Fruit fly (Drosophila melanogaster) whole organism, embryonic: ENCODE measurements around the gene Dh31.

Source experiments
- Ada2b ChIP-seq: fragments of 200-800 bp; sonication (Bioruptor generic); IDR thresholded peaks from 2 replicates; pipeline ENCODE4 v1.3.6; 2022; ENCODE audit warnings: missing biosample characterization, missing genetic modification characterization
- Awh ChIP-seq: fragments of 200-800 bp; sonication (Bioruptor generic); IDR thresholded peaks from 2 replicates; pipeline ENCODE4, ENCODE4 v1.3.6; 2022; ENCODE audit warnings: missing biosample characterization, missing genetic modification characterization
- CG1024 ChIP-seq: fragments of 200-800 bp; sonication (Bioruptor generic); IDR thresholded peaks from 2 replicates; pipeline ENCODE4 v1.3.6; 2022; ENCODE audit warnings: missing biosample characterization, missing genetic modification characterization
- CG11247 ChIP-seq: fragments of 200-800 bp; sonication (Bioruptor generic); IDR thresholded peaks from 2 replicates; pipeline ENCODE4 v1.3.6; 2022; ENCODE audit warnings: missing biosample characterization, missing genetic modification characterization
- CG12104 ChIP-seq: fragments of 200-800 bp; sonication (Bioruptor generic); optimal IDR thresholded peaks from 3 replicates; lab custom pipeline; 2016; ENCODE audit warnings: missing biosample characterization, missing genetic modification characterization
- CG12219 ChIP-seq: fragments of 200-800 bp; sonication (Bioruptor generic); optimal IDR thresholded peaks from 3 replicates; lab custom pipeline; 2018; ENCODE audit warnings: missing biosample characterization, mild to moderate bottlenecking, missing genetic modification characterization
- CG14441 ChIP-seq: fragments of 200-800 bp; sonication (Bioruptor generic); IDR thresholded peaks from 2 replicates; pipeline ENCODE4 v1.3.6; 2022; ENCODE audit warnings: missing biosample characterization, missing genetic modification characterization
- CG14965 ChIP-seq: fragments of 200-800 bp; sonication (Bioruptor generic); optimal IDR thresholded peaks from 2 replicates; lab custom pipeline; 2016; ENCODE audit warnings: missing biosample characterization, missing genetic modification characterization, borderline replicate concordance
- CG1529 ChIP-seq: fragments of 200-800 bp; sonication (Bioruptor generic); optimal IDR thresholded peaks from 3 replicates; lab custom pipeline; 2018; ENCODE audit warnings: missing biosample characterization, missing genetic modification characterization
- CG1603 ChIP-seq: fragments of 200-800 bp; sonication (Bioruptor generic); optimal IDR thresholded peaks from 2 replicates; lab custom pipeline; 2019; ENCODE audit warnings: missing biosample characterization, mild to moderate bottlenecking, missing genetic modification characterization, moderate library complexity
- CG17359 ChIP-seq: fragments of 200-800 bp; sonication (Bioruptor generic); optimal IDR thresholded peaks from 3 replicates; lab custom pipeline; 2018; ENCODE audit warnings: missing biosample characterization, mild to moderate bottlenecking, missing genetic modification characterization, moderate library complexity
- CG17802 ChIP-seq: fragments of 200-800 bp; sonication (Bioruptor generic); optimal IDR thresholded peaks from 2 replicates; lab custom pipeline; 2018; ENCODE audit warnings: missing biosample characterization, mild to moderate bottlenecking, missing genetic modification characterization, moderate library complexity
- CG31441 ChIP-seq: fragments of 200-800 bp; sonication (Bioruptor generic); IDR thresholded peaks from 2 replicates; pipeline ENCODE4 v1.3.6; 2022; ENCODE audit warnings: missing biosample characterization, missing genetic modification characterization
- CG34422 ChIP-seq: fragments of 200-800 bp; sonication (Bioruptor generic); IDR thresholded peaks from 3 replicates; pipeline ENCODE4 v1.3.6; 2022; ENCODE audit warnings: missing biosample characterization, missing genetic modification characterization
- CG6689 ChIP-seq: fragments of 200-800 bp; sonication (Bioruptor generic); IDR thresholded peaks from 2 replicates; pipeline ENCODE4 v1.3.6; 2022; ENCODE audit warnings: missing biosample characterization, missing genetic modification characterization
- CG6813 ChIP-seq: fragments of 200-800 bp; sonication (Bioruptor generic); optimal IDR thresholded peaks from 2 replicates; lab custom pipeline; 2017; ENCODE audit warnings: missing biosample characterization, missing genetic modification characterization, mild to moderate bottlenecking, moderate library complexity, missing genetic modification reagents
- CG8281 ChIP-seq: fragments of 200-800 bp; sonication (Bioruptor generic); optimal IDR thresholded peaks from 2 replicates; lab custom pipeline; 2018; ENCODE audit warnings: missing biosample characterization, mild to moderate bottlenecking, missing genetic modification characterization, moderate library complexity
- CG8359 ChIP-seq: fragments of 200-800 bp; sonication (Bioruptor generic); optimal IDR thresholded peaks from 2 replicates; lab custom pipeline; 2017; ENCODE audit warnings: missing biosample characterization, mild to moderate bottlenecking, missing genetic modification characterization, borderline replicate concordance
- CG9609 ChIP-seq: fragments of 200-800 bp; sonication (Bioruptor generic); optimal IDR thresholded peaks from 3 replicates; lab custom pipeline; 2016; ENCODE audit warnings: missing biosample characterization, missing genetic modification characterization
- CG9932 ChIP-seq: fragments of 200-800 bp; sonication (Bioruptor generic); IDR thresholded peaks from 2 replicates; pipeline ENCODE4 v1.3.6; 2022; ENCODE audit warnings: missing biosample characterization, missing genetic modification characterization
- CTCF ChIP-seq: fragments of 200-800 bp; sonication (Bioruptor generic); optimal IDR thresholded peaks from 2 replicates; lab custom pipeline; 2017; ENCODE audit warnings: missing biosample characterization, mild to moderate bottlenecking, missing genetic modification characterization, moderate library complexity
- CkIIα-i1 ChIP-seq: fragments of 200-800 bp; sonication (Bioruptor generic); IDR thresholded peaks from 2 replicates; pipeline ENCODE4 v1.3.6; 2022; ENCODE audit warnings: missing biosample characterization, missing genetic modification characterization
- D ChIP-seq, 2 experiments: fragments of 200-800 bp in 1 of 2; fragments of >200 bp in 1 of 2; sonication (Bioruptor generic) in 1 of 2; optimal IDR thresholded peaks; 2 replicates in 1 of 2; 3 replicates in 1 of 2; lab custom pipeline; 2017; ENCODE audit warnings: mild to moderate bottlenecking in 1 of 2, missing biosample characterization in 1 of 2, missing genetic modification characterization in 1 of 2, missing genetic modification reagents in 1 of 2
- Deaf1 ChIP-seq: fragments of 200-800 bp; optimal IDR thresholded peaks from 3 replicates; lab custom pipeline; 2019; ENCODE audit warnings: missing biosample characterization, mild to moderate bottlenecking, missing genetic modification characterization, moderate library complexity
- E2f1 ChIP-seq: fragments of 200-800 bp; sonication (Bioruptor generic); IDR thresholded peaks from 2 replicates; pipeline ENCODE4 v1.3.6; 2022; ENCODE audit warnings: missing biosample characterization, missing genetic modification characterization
- GATAe ChIP-seq: fragments of 200-800 bp; sonication (Bioruptor generic); conservative IDR thresholded peaks from 2 replicates; pipeline ENCODE4 v1.3.6; 2022; ENCODE audit warnings: missing biosample characterization, missing genetic modification characterization
- HLH4C ChIP-seq: fragments of 200-800 bp; sonication (Bioruptor generic); IDR thresholded peaks from 3 replicates; pipeline ENCODE4 v1.3.6; 2022; ENCODE audit warnings: missing biosample characterization, missing genetic modification characterization; ENCODE audit not compliant: partially characterized antibody
- Hmr ChIP-seq: fragments of 200-800 bp; sonication (Bioruptor generic); optimal IDR thresholded peaks from 3 replicates; lab custom pipeline; 2017; ENCODE audit warnings: mild to moderate bottlenecking, missing biosample characterization, missing genetic modification reagents, missing genetic modification characterization
- Hr78 ChIP-seq, 2 experiments: fragments of 200-800 bp in 1 of 2; fragments of >200 bp in 1 of 2; sonication (Bioruptor generic) in 1 of 2; optimal IDR thresholded peaks; 2 replicates each; lab custom pipeline; 2017 to 2019; ENCODE audit warnings: missing biosample characterization in 2 of 2, missing genetic modification characterization in 2 of 2, mild to moderate bottlenecking in 1 of 2, moderate library complexity in 1 of 2
- Neu2 ChIP-seq: fragments of 200-800 bp; sonication (Bioruptor generic); optimal IDR thresholded peaks from 3 replicates; lab custom pipeline; 2016; ENCODE audit warnings: missing biosample characterization, missing genetic modification characterization, borderline replicate concordance
- YL-1 ChIP-seq: fragments of 200-800 bp; sonication (Bioruptor generic); optimal IDR thresholded peaks from 3 replicates; lab custom pipeline; 2017; ENCODE audit warnings: missing biosample characterization, mild to moderate bottlenecking, missing genetic modification characterization
- ase ChIP-seq: fragments of 200-800 bp; sonication (Bioruptor generic); IDR thresholded peaks from 3 replicates; pipeline ENCODE4 v1.3.6; 2022; ENCODE audit warnings: missing biosample characterization, missing genetic modification characterization
- chif ChIP-seq, 2 experiments: fragments of 200-800 bp; sonication (Bioruptor generic); optimal IDR thresholded peaks; 3 replicates each; lab custom pipeline; 2016; ENCODE audit warnings: missing biosample characterization in 2 of 2, missing genetic modification characterization in 2 of 2
- dpn ChIP-seq, 2 experiments: fragments of 200-800 bp; sonication (Bioruptor generic); optimal IDR thresholded peaks; 3 replicates each; lab custom pipeline; 2016; ENCODE audit warnings: missing biosample characterization in 2 of 2, missing genetic modification characterization in 2 of 2
- emc ChIP-seq: fragments of 200-800 bp; sonication (Bioruptor generic); optimal IDR thresholded peaks from 2 replicates; lab custom pipeline; 2016; ENCODE audit warnings: missing biosample characterization, missing genetic modification characterization
- en ChIP-seq: fragments of 200-800 bp; sonication (Bioruptor generic); optimal IDR thresholded peaks from 2 replicates; lab custom pipeline; 2016; ENCODE audit warnings: missing biosample characterization, missing genetic modification characterization
- fd3F ChIP-seq: fragments of 200-800 bp; sonication (Bioruptor generic); optimal IDR thresholded peaks from 2 replicates; lab custom pipeline; 2018; ENCODE audit warnings: missing biosample characterization, mild to moderate bottlenecking, missing genetic modification characterization, moderate library complexity
- hkb ChIP-seq, 2 experiments: fragments of 200-800 bp in 1 of 2; fragments of >200 bp in 1 of 2; sonication (Bioruptor generic) in 1 of 2; IDR thresholded peaks in 1 of 2; optimal IDR thresholded peaks in 1 of 2; 2 replicates each; pipeline versions ENCODE4 v1.3.6 to Lab custom; 2017 to 2022; ENCODE audit warnings: missing biosample characterization in 1 of 2, missing genetic modification characterization in 1 of 2
- jing ChIP-seq: fragments of 200-800 bp; sonication (Bioruptor generic); optimal IDR thresholded peaks from 2 replicates; lab custom pipeline; 2018; ENCODE audit warnings: missing biosample characterization, mild to moderate bottlenecking, missing genetic modification characterization
- jumu ChIP-seq: fragments of 200-800 bp; sonication (Bioruptor generic); optimal IDR thresholded peaks from 3 replicates; lab custom pipeline; 2016; ENCODE audit warnings: missing biosample characterization, missing genetic modification characterization
- luna ChIP-seq: fragments of 200-800 bp; sonication (Bioruptor generic); optimal IDR thresholded peaks from 2 replicates; lab custom pipeline; 2016; ENCODE audit warnings: missing biosample characterization, missing genetic modification characterization
- nerfin-1 ChIP-seq: fragments of 200-800 bp; sonication (Bioruptor generic); optimal IDR thresholded peaks from 3 replicates; lab custom pipeline; 2019; ENCODE audit warnings: missing biosample characterization, mild to moderate bottlenecking, missing genetic modification characterization, moderate library complexity
- nom ChIP-seq: fragments of 200-800 bp; sonication (Bioruptor generic); optimal IDR thresholded peaks from 2 replicates; lab custom pipeline; 2017; ENCODE audit warnings: missing biosample characterization, missing genetic modification characterization, mild to moderate bottlenecking, moderate library complexity, missing genetic modification reagents
- p53 ChIP-seq: fragments of 200-800 bp; sonication (Bioruptor generic); optimal IDR thresholded peaks from 2 replicates; lab custom pipeline; 2016; ENCODE audit warnings: missing biosample characterization, missing genetic modification characterization
- pb ChIP-seq: fragments of 200-800 bp; sonication (Bioruptor generic); optimal IDR thresholded peaks from 3 replicates; lab custom pipeline; 2016; ENCODE audit warnings: missing biosample characterization, missing genetic modification characterization
- pfk ChIP-seq: fragments of 200-800 bp; sonication (Bioruptor generic); optimal IDR thresholded peaks from 2 replicates; lab custom pipeline; 2018; ENCODE audit warnings: missing biosample characterization, mild to moderate bottlenecking, missing genetic modification characterization, moderate library complexity
- tgo ChIP-seq: fragments of 200-800 bp; sonication (Bioruptor generic); IDR thresholded peaks from 3 replicates; pipeline ENCODE4 v1.3.6; 2022; ENCODE audit warnings: missing biosample characterization, missing genetic modification characterization
- tio ChIP-seq: fragments of 200-800 bp; sonication (Bioruptor generic); optimal IDR thresholded peaks from 2 replicates; lab custom pipeline; 2017; ENCODE audit warnings: missing biosample characterization, missing genetic modification characterization, inconsistent platforms
- vvl ChIP-seq: fragments of 200-800 bp; sonication (Bioruptor generic); IDR thresholded peaks from 2 replicates; pipeline ENCODE4 v1.3.6; 2022; ENCODE audit warnings: missing biosample characterization, missing genetic modification characterization
- zen ChIP-seq: fragments of 200-800 bp; sonication (Bioruptor generic); optimal IDR thresholded peaks from 3 replicates; lab custom pipeline; 2018; ENCODE audit warnings: missing biosample characterization, mild to moderate bottlenecking, missing genetic modification characterization, moderate library complexity

Dh31 gene

DNA sequence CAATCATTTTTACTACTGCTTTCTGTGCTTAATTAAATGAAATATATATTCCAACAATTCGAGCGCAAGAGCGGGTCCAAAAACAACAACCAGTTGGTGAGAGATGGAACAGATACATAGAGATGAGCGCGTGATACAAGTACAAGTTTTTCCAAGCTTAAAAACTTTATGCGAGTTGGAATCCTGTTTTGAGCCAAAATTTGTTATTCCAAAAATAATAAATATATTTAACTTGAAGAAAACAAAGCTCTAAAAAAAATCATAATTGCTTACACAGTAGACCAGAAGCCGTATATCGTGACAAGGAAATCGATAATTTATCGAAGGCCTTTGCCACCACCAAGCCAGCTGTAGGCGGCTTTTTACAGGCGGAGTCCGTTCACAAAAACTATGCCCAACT lies 8.1 kb upstream of the Dh31 start, which contains the start of the genes CG13097 and PIG-U (continued):
- TF ChIP-seq CG8359 (GFP tag; lab: Kevin White, UChicago): no peak
- peak; percentile 10 for TF ChIP-seq pb (GFP tag; lab: Kevin White, UChicago)
- no peak for TF ChIP-seq Hr78 (GFP tag; optimal IDR thresholded peaks at IDR 0.05; lab: Kevin White, UChicago)
- peak; percentile 82 for TF ChIP-seq Ada2b (GFP tag; lab: Robert Waterston, UW)
- TF ChIP-seq p53: peak; percentile 6
- TF ChIP-seq HLH4C (GFP tag; lab: Robert Waterston, UW): peak; percentile 86
- TF ChIP-seq chif (GFP tag; optimal IDR thresholded peaks at IDR 0.05; lab: Kevin White, UChicago): peak; percentile 43 to 71
- TF ChIP-seq jumu (GFP tag; lab: Kevin White, UChicago): peak; percentile 22
- TF ChIP-seq dpn (GFP tag; optimal IDR thresholded peaks at IDR 0.05; lab: Kevin White, UChicago): peak; percentile 83 to 89
- TF ChIP-seq CG31441: peak; percentile 79
- peak; percentile 46 for TF ChIP-seq CG1529 (GFP tag; lab: Kevin White, UChicago)
- TF ChIP-seq CG8281: no peak
- TF ChIP-seq tgo (GFP tag; lab: Robert Waterston, UW): peak; percentile 83
- no peak for TF ChIP-seq Hmr (GFP tag; lab: Kevin White, UChicago)
- peak; percentile 77 for TF ChIP-seq CG11247 (GFP tag; lab: Robert Waterston, UW)
- peak; percentile 84 for TF ChIP-seq vvl
- peak; percentile 8 for TF ChIP-seq pfk (GFP tag; lab: Kevin White, UChicago)
- 0 out of 2 replicates have a peak, but pooled peaks have one; percentile 13 for TF ChIP-seq Awh (GFP tag; lab: Robert Waterston, UW)
- TF ChIP-seq CG9932: peak; percentile 92
- TF ChIP-seq D (optimal IDR thresholded peaks at IDR 0.05; lab: Kevin White, UChicago): no peak
- TF ChIP-seq D (GFP tag; optimal IDR thresholded peaks at IDR 0.05; lab: Kevin White, UChicago): no peak
- TF ChIP-seq CkIIα-i1 (GFP tag; lab: Robert Waterston, UW): no peak
- peak; percentile 70 for TF ChIP-seq YL-1
- no peak for TF ChIP-seq en (GFP tag; lab: Kevin White, UChicago)
- no peak for TF ChIP-seq CG14965 (GFP tag; lab: Kevin White, UChicago)
- peak; percentile 78 for TF ChIP-seq CG9609 (GFP tag; lab: Kevin White, UChicago)
- peak; percentile 74 for TF ChIP-seq CG17359 (tag; lab: Kevin White, UChicago)
- peak; percentile 50; the same call in 1 of the 2 replicates for TF ChIP-seq CG1024 (GFP tag; lab: Robert Waterston, UW)
- TF ChIP-seq tio (GFP tag; lab: Kevin White, UChicago): no peak
- TF ChIP-seq nerfin-1 (tag; lab: Kevin White, UChicago): peak; percentile 75
- no peak for TF ChIP-seq jing (GFP tag; lab: Kevin White, UChicago)
- TF ChIP-seq GATAe (GFP tag; lab: Robert Waterston, UW): no peak
- TF ChIP-seq CG17802 (tag; lab: Kevin White, UChicago): no peak
- peak; percentile 57 for TF ChIP-seq CG12104 (GFP tag; lab: Kevin White, UChicago)
- TF ChIP-seq zen (tag; lab: Kevin White, UChicago): peak; percentile 78
- TF ChIP-seq CG1603 (tag; lab: Kevin White, UChicago): peak; percentile 18
- peak; percentile 46 for TF ChIP-seq fd3F (GFP tag; lab: Kevin White, UChicago)
- peak; percentile 78 for TF ChIP-seq E2f1 (GFP tag; lab: Robert Waterston, UW)
- TF ChIP-seq CG12219 (GFP tag; lab: Kevin White, UChicago): no peak
- peak; percentile 35 for TF ChIP-seq Deaf1 (tag; lab: Kevin White, UChicago)
- TF ChIP-seq nom (GFP tag; lab: Kevin White, UChicago): no peak
- no peak for TF ChIP-seq emc (GFP tag; lab: Kevin White, UChicago)
- peak; percentile 76 for TF ChIP-seq CG14441 (GFP tag; lab: Robert Waterston, UW)
- peak; percentile 75 for TF ChIP-seq CG34422 (GFP tag; lab: Robert Waterston, UW)
- peak; percentile 78 for TF ChIP-seq CG6689 (GFP tag; lab: Robert Waterston, UW)
- TF ChIP-seq ase (GFP tag; lab: Robert Waterston, UW): peak; percentile 70; the same call in 2 of the 3 replicates
- no peak for TF ChIP-seq Neu2 (GFP tag; lab: Kevin White, UChicago)
- no peak for TF ChIP-seq luna
- peak; percentile 57 for TF ChIP-seq CG6813 (GFP tag; lab: Kevin White, UChicago)
- peak; percentile 13 for TF ChIP-seq CTCF (GFP tag; lab: Kevin White, UChicago)
- TF ChIP-seq hkb (optimal IDR thresholded peaks at IDR 0.05; lab: Kevin White, UChicago): no peak
- TF ChIP-seq hkb (GFP tag; IDR thresholded peaks at IDR 0.05; lab: Robert Waterston, UW): peak; percentile 75
